Worm (Caenorhabditis elegans): ENCODE data around the gene acr-3.

ce11 chrX:6741532-6741931 is 32.2 kb downstream of the acr-3 start:
- TF ChIP-seq sem-2 (GFP tag; optimal IDR thresholded peaks at IDR 0.05) (no peak), blmp-1 (tag; optimal IDR thresholded peaks at IDR 0.05) (no peak), snpc-4 (tag; optimal IDR thresholded peaks at IDR 0.05) (no peak), pha-4 (tag; optimal IDR thresholded peaks at IDR 0.05) (no peak), elt-1 (tag; optimal IDR thresholded peaks at IDR 0.05; ENCODE audit: borderline replicate concordance, insufficient read depth) (no peak), nhr-28 (tag; optimal IDR thresholded peaks at IDR 0.05) (no peak), ztf-11 (tag; optimal IDR thresholded peaks at IDR 0.05) (no peak), lin-13 (tag; optimal IDR thresholded peaks at IDR 0.05) (no peak), elt-3 (tag; optimal IDR thresholded peaks at IDR 0.05) (no peak), nhr-76 (tag; optimal IDR thresholded peaks at IDR 0.05) (no peak), drap-1 (GFP tag; optimal IDR thresholded peaks at IDR 0.05) (no peak)
